Fruit fly (Drosophila melanogaster): ENCODE measurements around the gene AkhR.
A peak's percentile ranks its signal among the peaks of the same experiment; 100 is the strongest.

Gene AkhR

DNA sequence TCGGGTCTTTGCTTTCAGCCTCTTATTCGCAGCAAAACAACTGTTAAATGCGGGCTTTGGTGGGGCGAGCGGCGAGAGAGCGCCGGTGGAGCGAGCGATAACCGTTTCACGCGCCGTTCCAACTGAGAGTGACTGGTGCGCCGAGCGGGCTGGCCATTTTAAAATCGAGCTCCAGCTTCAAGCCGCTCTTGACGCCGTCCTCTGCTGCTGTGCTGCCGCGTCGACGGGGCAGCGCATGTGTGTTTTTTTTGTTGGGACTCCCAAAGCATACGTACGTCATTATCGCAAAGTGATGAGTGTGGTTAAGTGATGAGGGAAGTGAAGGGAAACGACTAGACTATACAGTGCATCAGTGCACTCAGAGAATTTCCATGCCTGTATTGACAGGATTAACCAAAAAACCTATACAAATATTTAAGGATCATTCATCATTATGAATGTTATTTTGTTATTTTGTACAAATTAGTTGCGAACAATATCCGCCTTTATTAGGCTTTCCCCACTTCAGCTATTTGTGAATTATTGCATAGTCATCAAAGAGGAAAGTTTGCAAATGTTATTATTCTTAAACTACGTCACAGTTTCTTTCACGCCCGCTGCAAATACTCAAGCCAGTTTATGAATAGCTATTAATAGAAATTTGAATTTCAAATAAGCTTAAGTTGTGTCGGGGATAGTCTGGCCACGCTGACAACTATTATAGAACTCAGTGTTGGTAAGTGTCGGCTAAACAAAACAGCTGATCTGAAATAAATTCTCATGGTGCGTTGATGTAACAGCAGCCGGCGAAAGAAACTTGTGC is 42.6 kb downstream of the AkhR start, which contains the start of gene Spn27A (continued):
- TF ChIP-seq CG13123 (GFP tag; optimal IDR thresholded peaks at IDR 0.05), result no peak
- peak; percentile 56 for TF ChIP-seq CG9437 (GFP tag; optimal IDR thresholded peaks at IDR 0.05)
- no peak for TF ChIP-seq peb (GFP tag; IDR thresholded peaks at IDR 0.05)
- TF ChIP-seq bsh (GFP tag; optimal IDR thresholded peaks at IDR 0.05), result peak; percentile 18 to 68
- TF ChIP-seq dimm (GFP tag; IDR thresholded peaks at IDR 0.05), result no peak
- peak; percentile 40 for TF ChIP-seq CG8089 (GFP tag; optimal IDR thresholded peaks at IDR 0.05)
- peak; percentile 34 for TF ChIP-seq Chrac-16 (GFP tag; optimal IDR thresholded peaks at IDR 0.05)
- TF ChIP-seq Max (GFP tag; optimal IDR thresholded peaks at IDR 0.05), result peak; percentile 66
- peak; percentile 35; the same call in 1 of the 3 replicates for TF ChIP-seq Aef1 (GFP tag; IDR thresholded peaks at IDR 0.05)
- 0 out of 2 replicates have a peak, but pooled peaks have one; percentile 25 for TF ChIP-seq CG4730 (GFP tag; IDR thresholded peaks at IDR 0.05)
- peak; percentile 32 for TF ChIP-seq Atf-2 (GFP tag; optimal IDR thresholded peaks at IDR 0.05)
- TF ChIP-seq Ssrp (tag; optimal IDR thresholded peaks at IDR 0.05), result peak; percentile 64
- peak; percentile 53 for TF ChIP-seq CG1529 (GFP tag; optimal IDR thresholded peaks at IDR 0.05)
- TF ChIP-seq Hmr (GFP tag; optimal IDR thresholded peaks at IDR 0.05), result no peak
- TF ChIP-seq ken (GFP tag; IDR thresholded peaks at IDR 0.05), result peak; percentile 50; the same call in 2 of the 3 replicates
- no peak for TF ChIP-seq ash1 (GFP tag; optimal IDR thresholded peaks at IDR 0.05)
- TF ChIP-seq Xrp1 (GFP tag; IDR thresholded peaks at IDR 0.05), result peak; percentile 42; the same call in 1 of the 2 replicates
- TF ChIP-seq CG9876 (GFP tag; optimal IDR thresholded peaks at IDR 0.05), result no peak
- TF ChIP-seq org-1 (GFP tag; optimal IDR thresholded peaks at IDR 0.05), result peak; percentile 23
- no peak for TF ChIP-seq CG43689 (GFP tag; IDR thresholded peaks at IDR 0.05)
- peak; percentile 93 for TF ChIP-seq Adf1 (GFP tag; IDR thresholded peaks at IDR 0.05)
- no peak for TF ChIP-seq fu2 (GFP tag; optimal IDR thresholded peaks at IDR 0.05)
- TF ChIP-seq CG7987 (GFP tag; optimal IDR thresholded peaks at IDR 0.05), result no peak
- peak; percentile 59 for TF ChIP-seq Dip3 (GFP tag; optimal IDR thresholded peaks at IDR 0.05)
- TF ChIP-seq CG7963 (GFP tag; IDR thresholded peaks at IDR 0.05; ENCODE audit: partially characterized antibody), result no peak
- TF ChIP-seq lola (GFP tag; optimal IDR thresholded peaks at IDR 0.05), result peak in 1 of 3 experiments; percentile 59
- TF ChIP-seq PHDP (tag; optimal IDR thresholded peaks at IDR 0.05), result peak; percentile 37
- TF ChIP-seq so (GFP tag; IDR thresholded peaks at IDR 0.05), result 0 out of 3 replicates have a peak, but pooled peaks have one; percentile 31
- TF ChIP-seq ATbp (GFP tag; optimal IDR thresholded peaks at IDR 0.05), result peak; percentile 26
- TF ChIP-seq Side (GFP tag; optimal IDR thresholded peaks at IDR 0.05), result peak; percentile 54
- TF ChIP-seq Fer3 (tag; optimal IDR thresholded peaks at IDR 0.05), result peak; percentile 38
- peak; percentile 51 for TF ChIP-seq pho (GFP tag; optimal IDR thresholded peaks at IDR 0.05)
- peak; percentile 43 for TF ChIP-seq Dek (tag; optimal IDR thresholded peaks at IDR 0.05)
- peak; percentile 0 for TF ChIP-seq CG8944 (GFP tag; optimal IDR thresholded peaks at IDR 0.05)
- 0 out of 3 replicates have a peak, but pooled peaks have one; percentile 43 for TF ChIP-seq H15 (GFP tag; IDR thresholded peaks at IDR 0.05)
- TF ChIP-seq Lim3 (GFP tag; IDR thresholded peaks at IDR 0.05), result no peak
- TF ChIP-seq usp (GFP tag; optimal IDR thresholded peaks at IDR 0.05), result no peak
- no peak for TF ChIP-seq CG8924 (tag; optimal IDR thresholded peaks at IDR 0.05)
- no peak for TF ChIP-seq schlank (tag; optimal IDR thresholded peaks at IDR 0.05)
- TF ChIP-seq CG14441 (GFP tag; IDR thresholded peaks at IDR 0.05), result 0 out of 2 replicates have a peak, but pooled peaks have one; percentile 14
- no peak for TF ChIP-seq CG3407 (GFP tag; optimal IDR thresholded peaks at IDR 0.05)
- TF ChIP-seq B-H1 (GFP tag; IDR thresholded peaks at IDR 0.05), result 0 out of 3 replicates have a peak, but pooled peaks have one; percentile 32
- TF ChIP-seq HmgD (GFP tag; optimal IDR thresholded peaks at IDR 0.05), result peak; percentile 36
- peak; percentile 58 for TF ChIP-seq p53 (GFP tag; optimal IDR thresholded peaks at IDR 0.05)
- peak; percentile 86 for TF ChIP-seq nom (GFP tag; optimal IDR thresholded peaks at IDR 0.05)
- TF ChIP-seq CG10565 (GFP tag; optimal IDR thresholded peaks at IDR 0.05), result no peak
- peak; percentile 59 for TF ChIP-seq CG17829 (tag; optimal IDR thresholded peaks at IDR 0.05)
- TF ChIP-seq gce (GFP tag; IDR thresholded peaks at IDR 0.05), result 0 out of 3 replicates have a peak, but pooled peaks have one; percentile 44
- TF ChIP-seq oc (tag; optimal IDR thresholded peaks at IDR 0.05), result peak; percentile 66

Measured in whole organism, embryonic.